Worm (Caenorhabditis elegans): ENCODE measurements around the gene M117.3.

DNA sequence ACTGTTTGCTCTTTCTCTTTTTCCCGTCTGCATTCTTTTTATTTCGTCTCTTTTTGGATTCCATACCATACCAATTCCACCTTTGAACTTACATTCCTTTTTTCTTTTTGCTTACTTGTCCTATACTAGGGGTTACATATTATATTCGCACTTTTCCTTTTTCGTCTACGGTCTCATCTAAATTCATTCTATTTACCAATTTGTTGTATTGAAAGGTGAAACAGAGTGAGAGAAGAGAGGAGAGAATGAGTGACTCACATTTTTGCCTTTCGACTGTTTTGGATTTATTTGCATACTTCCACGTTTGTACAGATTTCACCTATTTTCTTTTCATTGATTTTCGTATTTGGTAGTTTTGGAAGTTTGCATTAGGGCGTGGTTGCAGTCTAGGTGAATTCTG lies 41.4 kb downstream of the M117.3 start:
- no peak for TF ChIP-seq nhr-237 (tag; optimal IDR thresholded peaks at IDR 0.05)
- TF ChIP-seq ceh-16 (tag; optimal IDR thresholded peaks at IDR 0.05): no peak
- TF ChIP-seq R02D3.7 (tag; optimal IDR thresholded peaks at IDR 0.05): no peak

Data from whole organism, L2 larva.